Worm (Caenorhabditis elegans): Measurements from ENCODE around the gene Y8A9A.2.

- TF ChIP-seq R02D3.7 (tag; optimal IDR thresholded peaks at IDR 0.05) (no peak), nhr-28 (tag; optimal IDR thresholded peaks at IDR 0.05) (no peak), ceh-9 (tag; optimal IDR thresholded peaks at IDR 0.05) (no peak), nhr-23 (tag; optimal IDR thresholded peaks at IDR 0.05) (no peak), nhr-77 (tag; optimal IDR thresholded peaks at IDR 0.05) (no peak), nhr-12 (tag; optimal IDR thresholded peaks at IDR 0.05) (no peak), nhr-11 (tag; optimal IDR thresholded peaks at IDR 0.05) (no peak), ztf-11 (tag; optimal IDR thresholded peaks at IDR 0.05) (no peak), ztf-4 (tag; optimal IDR thresholded peaks at IDR 0.05) (no peak), ZK546.5 (tag; optimal IDR thresholded peaks at IDR 0.05) (no peak), pqm-1 (tag; optimal IDR thresholded peaks at IDR 0.05) (no peak), ama-1 (optimal IDR thresholded peaks at IDR 0.05) (no peak), unc-39 (tag; optimal IDR thresholded peaks at IDR 0.05) (no peak), jun-1 (tag; optimal IDR thresholded peaks at IDR 0.05) (no peak)
Observed at ce11 chrII:3747405-3747804, 48.0 kb upstream of the Y8A9A.2 start, which contains the start of gene fbxb-92.

Measured in whole organism, L3 larva.